Worm (Caenorhabditis elegans) whole organism, L1 larva: ENCODE measurements around the gene F53A2.3.

ENCODE experiments used
- F16B12.6 ChIP-seq: fragments of 150-350 bp; optimal IDR thresholded peaks from 2 replicates; lab custom pipeline; 2014; ENCODE audit warnings: missing biosample characterization, missing genetic modification characterization
- blmp-1 ChIP-seq: fragments of 150-350 bp; optimal IDR thresholded peaks from 2 replicates; lab custom pipeline; 2014; ENCODE audit warnings: missing biosample characterization, missing genetic modification characterization
- ceh-82 ChIP-seq, 3 experiments: fragments of 150-350 bp in 1 of 3; sonication (generic microtip) in 2 of 3; optimal IDR thresholded peaks; 2 replicates each; lab custom pipeline; 2014 to 2017; ENCODE audit warnings: missing biosample characterization in 3 of 3, missing genetic modification characterization in 3 of 3
- ceh-88 ChIP-seq: fragments of 200-800 bp; sonication (Bioruptor generic); IDR thresholded peaks from 2 replicates; pipeline ENCODE4 v1.3.6; 2022; ENCODE audit warnings: missing genetic modification characterization, missing compliant biosample characterization
- dpl-1 ChIP-seq, 3 experiments: fragments of 150-350 bp in 2 of 3; sonication (generic microtip) in 1 of 3; optimal IDR thresholded peaks; 2 replicates each; lab custom pipeline; 2014 to 2017; ENCODE audit warnings: missing biosample characterization in 3 of 3, missing genetic modification characterization in 3 of 3, missing genetic modification reagents in 3 of 3
- dsc-1 ChIP-seq: sonication (generic microtip); optimal IDR thresholded peaks from 2 replicates; lab custom pipeline; 2016; ENCODE audit warnings: mild to moderate bottlenecking, missing genetic modification characterization, missing compliant biosample characterization
- efl-1 ChIP-seq, 4 experiments: fragments of 150-350 bp; optimal IDR thresholded peaks in 3 of 4; peaks in 1 of 4; 1 replicate in 1 of 4; 2 replicates in 3 of 4; lab custom pipeline; 2014; ENCODE audit warnings: missing biosample characterization in 2 of 4, missing genetic modification characterization in 2 of 4, missing genetic modification reagents in 2 of 4
- efl-3 ChIP-seq: fragments of 200-800 bp; sonication (Bioruptor generic); optimal IDR thresholded peaks from 2 replicates; lab custom pipeline; 2018; ENCODE audit warnings: mild to moderate bottlenecking, missing genetic modification characterization, missing compliant biosample characterization
- egl-13 ChIP-seq: sonication (generic microtip); optimal IDR thresholded peaks from 2 replicates; lab custom pipeline; 2016; ENCODE audit warnings: missing genotype, missing genetic modification reagents, missing genetic modification characterization, missing compliant biosample characterization
- elt-3 ChIP-seq, 6 experiments: fragments of 150-350 bp in 1 of 6; sonication (generic microtip); optimal IDR thresholded peaks; 2 replicates each; lab custom pipeline; 2017 to 2018; ENCODE audit warnings: missing biosample characterization in 6 of 6, missing genetic modification characterization in 6 of 6, inconsistent platforms in 1 of 6
- fkh-8 ChIP-seq: sonication (generic microtip); optimal IDR thresholded peaks from 2 replicates; lab custom pipeline; 2016; ENCODE audit warnings: mild to moderate bottlenecking, missing genetic modification characterization, missing compliant biosample characterization
- fos-1 ChIP-seq: fragments of 150-350 bp; optimal IDR thresholded peaks from 2 replicates; lab custom pipeline; 2014; ENCODE audit warnings: missing biosample characterization, missing genetic modification characterization
- grh-1 ChIP-seq: fragments of 200-800 bp; sonication (Bioruptor generic); IDR thresholded peaks from 2 replicates; pipeline ENCODE4 v1.3.6; 2022; ENCODE audit warnings: missing genetic modification reagents, missing genetic modification characterization, missing compliant biosample characterization
- irx-1 ChIP-seq: sonication (generic microtip); optimal IDR thresholded peaks from 2 replicates; lab custom pipeline; 2016; ENCODE audit warnings: missing genetic modification characterization, missing compliant biosample characterization
- isw-1 ChIP-seq: fragments of 200-800 bp; sonication (Bioruptor generic); IDR thresholded peaks from 2 replicates; pipeline ENCODE4 v1.3.6; 2022; ENCODE audit warnings: missing genetic modification characterization, missing compliant biosample characterization
- lin-14 ChIP-seq: fragments of 200-800 bp; sonication (Bioruptor generic); optimal IDR thresholded peaks from 2 replicates; lab custom pipeline; 2018; ENCODE audit warnings: mild to moderate bottlenecking, missing genetic modification characterization, moderate library complexity, missing compliant biosample characterization
- lin-15B ChIP-seq: fragments of 150-350 bp; sonication (generic microtip); optimal IDR thresholded peaks from 3 replicates; lab custom pipeline; 2014; ENCODE audit warnings: missing biosample characterization, missing genetic modification characterization
- lin-35 ChIP-seq, 2 experiments: fragments of 150-350 bp; optimal IDR thresholded peaks; 2 replicates each; lab custom pipeline; 2014; ENCODE audit warnings: missing biosample characterization in 2 of 2, missing genetic modification characterization in 2 of 2, missing genetic modification reagents in 2 of 2
- lsy-2 ChIP-seq, 2 experiments: fragments of 150-350 bp; optimal IDR thresholded peaks; 2 replicates each; lab custom pipeline; 2014; ENCODE audit warnings: missing biosample characterization in 2 of 2, missing genetic modification characterization in 2 of 2
- mab-9 ChIP-seq: fragments of 200-800 bp; sonication (Bioruptor generic); IDR thresholded peaks from 2 replicates; pipeline ENCODE4 v1.3.6; 2022; ENCODE audit warnings: missing genetic modification reagents, missing genetic modification characterization, missing compliant biosample characterization
- mdl-1 ChIP-seq, 2 experiments: fragments of 150-350 bp; optimal IDR thresholded peaks; 2 replicates each; lab custom pipeline; 2014 to 2017; ENCODE audit warnings: missing biosample characterization in 2 of 2, missing genetic modification characterization in 2 of 2, inconsistent platforms in 1 of 2
- mep-1 ChIP-seq: fragments of 150-350 bp; optimal IDR thresholded peaks from 2 replicates; lab custom pipeline; 2014; ENCODE audit warnings: missing biosample characterization, missing genetic modification characterization
- nhr-19 ChIP-seq: fragments of 200-800 bp; sonication (Bioruptor generic); conservative IDR thresholded peaks from 2 replicates; pipeline ENCODE4 v1.3.6; 2022; ENCODE audit warnings: missing genetic modification characterization, missing compliant biosample characterization
- nhr-20 ChIP-seq: sonication (generic microtip); optimal IDR thresholded peaks from 2 replicates; lab custom pipeline; 2016; ENCODE audit warnings: mild to moderate bottlenecking, missing genetic modification characterization, missing compliant biosample characterization
- nhr-237 ChIP-seq: fragments of 150-350 bp; optimal IDR thresholded peaks from 2 replicates; lab custom pipeline; 2014; ENCODE audit warnings: missing biosample characterization, missing genetic modification characterization
- nhr-47 ChIP-seq: sonication (generic microtip); optimal IDR thresholded peaks from 2 replicates; lab custom pipeline; 2016; ENCODE audit warnings: mild to moderate bottlenecking, missing genetic modification characterization, moderate library complexity, missing compliant biosample characterization
- nhr-71 ChIP-seq: sonication (generic microtip); optimal IDR thresholded peaks from 2 replicates; lab custom pipeline; 2016; ENCODE audit warnings: mild to moderate bottlenecking, missing genetic modification characterization, moderate library complexity, missing compliant biosample characterization
- nhr-85 ChIP-seq: sonication (generic microtip); peaks from one replicate; lab custom pipeline; 2016; ENCODE audit warnings: missing genetic modification characterization, inconsistent platforms, missing compliant biosample characterization
- nhr-90 ChIP-seq: sonication (generic microtip); optimal IDR thresholded peaks from 2 replicates; lab custom pipeline; 2016; ENCODE audit warnings: mild to moderate bottlenecking, missing genetic modification characterization, missing compliant biosample characterization; ENCODE audit not compliant: poor library complexity
- rnt-1 ChIP-seq: sonication (generic microtip); optimal IDR thresholded peaks from 2 replicates; lab custom pipeline; 2016; ENCODE audit warnings: mild to moderate bottlenecking, missing genetic modification characterization, moderate library complexity, missing compliant biosample characterization
- skn-1 ChIP-seq: fragments of 150-350 bp; optimal IDR thresholded peaks from 2 replicates; lab custom pipeline; 2014; ENCODE audit warnings: missing biosample characterization, missing genetic modification characterization
- snpc-4 ChIP-seq: fragments of 150-350 bp; optimal IDR thresholded peaks from 2 replicates; lab custom pipeline; 2014; ENCODE audit warnings: missing biosample characterization, missing genetic modification characterization
- snu-23 ChIP-seq: sonication (generic microtip); optimal IDR thresholded peaks from 2 replicates; lab custom pipeline; 2016; ENCODE audit warnings: missing genetic modification characterization, missing compliant biosample characterization
- sox-4 ChIP-seq: sonication (generic microtip); optimal IDR thresholded peaks from 2 replicates; lab custom pipeline; 2016; ENCODE audit warnings: missing genetic modification characterization, missing compliant biosample characterization
- swsn-7 ChIP-seq: sonication (generic microtip); optimal IDR thresholded peaks from 2 replicates; lab custom pipeline; 2016; ENCODE audit warnings: missing genetic modification characterization, missing compliant biosample characterization
- tbx-2 ChIP-seq: sonication (generic microtip); optimal IDR thresholded peaks from 2 replicates; lab custom pipeline; 2016; ENCODE audit warnings: missing genetic modification characterization, missing compliant biosample characterization
- unc-130 ChIP-seq: fragments of 150-350 bp; optimal IDR thresholded peaks from 2 replicates; lab custom pipeline; 2017; ENCODE audit warnings: missing biosample characterization, missing genetic modification characterization, inconsistent platforms
- unc-86 ChIP-seq: sonication (generic microtip); optimal IDR thresholded peaks from 2 replicates; lab custom pipeline; 2016; ENCODE audit warnings: missing genetic modification characterization, missing compliant biosample characterization
- unc-98 ChIP-seq: fragments of 200-800 bp; sonication (Bioruptor generic); IDR thresholded peaks from 2 replicates; pipeline ENCODE4 v1.3.6; 2022; ENCODE audit warnings: missing genetic modification characterization, missing compliant biosample characterization
- xbp-1 ChIP-seq: sonication (generic microtip); optimal IDR thresholded peaks from 2 replicates; lab custom pipeline; 2016; ENCODE audit warnings: missing genetic modification characterization, missing compliant biosample characterization
- zip-4 ChIP-seq: fragments of 200-800 bp; sonication (Bioruptor generic); optimal IDR thresholded peaks from 2 replicates; lab custom pipeline; 2018; ENCODE audit warnings: mild to moderate bottlenecking, missing genetic modification characterization, moderate library complexity, missing compliant biosample characterization
- ztf-11 ChIP-seq, 2 experiments: sonication (generic microtip); optimal IDR thresholded peaks; 2 replicates each; lab custom pipeline; 2016 to 2017; ENCODE audit warnings: missing genetic modification characterization in 2 of 2, missing biosample characterization in 1 of 2, missing compliant biosample characterization in 1 of 2
- ztf-4 ChIP-seq: fragments of 150-350 bp; optimal IDR thresholded peaks from 2 replicates; lab custom pipeline; 2014; ENCODE audit warnings: missing biosample characterization, missing genetic modification characterization

F53A2.3 gene

DNA sequence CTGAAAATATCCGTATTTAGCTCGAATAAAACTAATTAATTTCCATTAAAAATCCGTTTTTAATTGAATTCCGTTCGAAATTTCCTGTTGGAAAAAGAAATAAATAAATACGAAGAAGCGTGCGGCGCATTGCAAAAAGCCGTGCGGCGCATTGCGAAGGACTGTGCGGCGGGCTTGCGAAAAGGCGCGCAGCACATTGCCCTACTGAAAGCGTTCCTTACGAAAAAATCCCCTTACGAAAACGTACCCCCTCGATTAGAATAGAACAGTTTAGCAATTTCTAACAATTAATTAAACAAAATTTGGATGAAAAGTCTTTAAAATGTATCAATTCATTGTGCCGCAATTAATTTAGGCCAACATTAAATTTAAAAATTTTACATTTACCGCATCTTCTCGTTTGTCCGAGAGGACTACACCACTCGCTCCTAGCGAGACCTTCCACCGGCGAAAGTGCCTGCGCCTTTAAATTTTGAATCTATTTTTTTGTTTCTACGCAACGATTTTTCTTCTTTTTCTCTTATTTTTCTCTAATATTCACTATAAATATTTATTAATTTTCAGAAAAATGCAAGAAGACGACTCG lies 43.2 kb downstream of the F53A2.3 start, which contains the start of gene npp-18:
Gene npp-18, plus strand, starts transcription at position 565 of the 586 bp plus-strand sequence.
- TF ChIP-seq irx-1 (peak; percentile 72), efl-1 (optimal IDR thresholded peaks at IDR 0.05; lab: Kevin White, UChicago) (peak; percentile 74 to 87), efl-1 (GFP tag; optimal IDR thresholded peaks at IDR 0.05 in 1 of 2; lab: Kevin White, UChicago) (peak; percentile 87 to 98), ztf-11 (tag; optimal IDR thresholded peaks at IDR 0.05; lab: Kevin White, UChicago) (peak in 1 of 2 experiments; percentile 34), sox-4 (peak; percentile 53), egl-13 (tag; lab: Kevin White, UChicago) (peak; percentile 51), nhr-237 (tag; lab: Kevin White, UChicago) (peak; percentile 28), tbx-2 (tag; lab: Kevin White, UChicago) (peak; percentile 69), fkh-8 (peak; percentile 53), lsy-2 (tag; optimal IDR thresholded peaks at IDR 0.05; lab: Kevin White, UChicago) (peak; percentile 81 to 82), ceh-82 (tag; optimal IDR thresholded peaks at IDR 0.05; lab: Kevin White, UChicago) (peak; percentile 52 to 78 (median 67)), mep-1 (tag; lab: Kevin White, UChicago) (peak; percentile 72), grh-1 (GFP tag; lab: Robert Waterston, UW) (peak; percentile 73), rnt-1 (tag; lab: Kevin White, UChicago) (peak; percentile 77), dpl-1 (GFP tag; optimal IDR thresholded peaks at IDR 0.05; lab: Kevin White, UChicago) (peak; percentile 77 to 89 (median 85)), isw-1 (GFP tag; lab: Robert Waterston, UW) (peak; percentile 76), efl-3 (GFP tag; lab: Kevin White, UChicago) (peak; percentile 5), snu-23 (GFP tag; lab: Kevin White, UChicago) (peak; percentile 82), unc-86 (tag; lab: Kevin White, UChicago) (peak; percentile 63), snpc-4 (tag; lab: Kevin White, UChicago) (peak; percentile 38), blmp-1 (tag; lab: Kevin White, UChicago) (peak; percentile 33), nhr-71 (tag; lab: Kevin White, UChicago) (peak; percentile 81), lin-35 (GFP tag; optimal IDR thresholded peaks at IDR 0.05; lab: Kevin White, UChicago) (peak; percentile 86 to 89), zip-4 (GFP tag; lab: Kevin White, UChicago) (peak; percentile 32), fos-1 (peak; percentile 23), nhr-19 (GFP tag; lab: Robert Waterston, UW) (peak; percentile 84), mdl-1 (tag; optimal IDR thresholded peaks at IDR 0.05; lab: Kevin White, UChicago) (peak in 1 of 2 experiments; percentile 28), unc-98 (peak; percentile 41; the same call in 1 of the 2 replicates), dsc-1 (tag; lab: Kevin White, UChicago) (peak; percentile 70), nhr-47 (peak; percentile 84), ceh-88 (GFP tag; lab: Robert Waterston, UW) (peak; percentile 81), skn-1 (peak; percentile 52), nhr-85 (tag; lab: Kevin White, UChicago) (peak; percentile 91), lin-15B (tag; lab: Kevin White, UChicago) (peak; percentile 80), F16B12.6 (peak; percentile 22), mab-9 (GFP tag; lab: Robert Waterston, UW) (0 out of 2 replicates have a peak, but pooled peaks have one; percentile 55), nhr-20 (peak; percentile 68), xbp-1 (tag; lab: Kevin White, UChicago) (peak; percentile 73), lin-14 (peak; percentile 64), swsn-7 (tag; lab: Kevin White, UChicago) (peak; percentile 72), elt-3 (tag; optimal IDR thresholded peaks at IDR 0.05; lab: Kevin White, UChicago) (peak in 1 of 6 experiments; percentile 29), nhr-90 (tag; lab: Kevin White, UChicago) (peak; percentile 65), unc-130 (tag; lab: Kevin White, UChicago) (peak; percentile 70), ztf-4 (tag; lab: Kevin White, UChicago) (peak; percentile 26)
